Worm (Caenorhabditis elegans): ENCODE measurements around the gene clec-162.

clec-162 gene

DNA sequence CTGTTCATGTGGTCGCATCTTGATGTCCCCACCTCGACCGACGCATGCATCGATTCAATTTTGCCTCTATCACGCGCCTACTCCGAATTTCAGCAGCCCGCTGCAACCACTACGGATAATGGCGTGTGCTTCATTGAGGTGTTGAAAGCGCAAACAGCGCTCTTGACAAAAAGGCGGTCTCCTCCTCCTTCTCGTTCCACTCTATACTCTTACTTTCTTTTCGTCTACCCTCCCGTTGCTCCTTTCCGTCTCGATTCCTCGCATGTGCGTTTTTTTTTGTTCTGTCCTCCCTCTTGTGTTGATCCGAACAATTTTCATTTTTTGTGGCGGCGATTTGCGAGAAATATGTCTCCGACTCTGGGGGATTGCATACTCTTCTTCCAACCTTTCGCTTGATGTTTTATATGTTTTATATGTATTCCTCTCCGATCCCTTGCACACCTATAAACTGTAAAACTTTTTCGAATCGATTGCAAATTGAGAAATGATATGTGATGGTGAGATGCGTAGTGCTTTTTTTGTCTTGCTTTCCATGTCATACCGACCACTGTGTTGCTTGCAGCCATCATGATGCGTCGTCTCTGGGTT lies 22.3 kb downstream of the clec-162 start:
- TF ChIP-seq ceh-13 (GFP tag; optimal IDR thresholded peaks at IDR 0.05) (no peak), ama-1 (optimal IDR thresholded peaks at IDR 0.05) (peak; percentile 58)

DNA sequence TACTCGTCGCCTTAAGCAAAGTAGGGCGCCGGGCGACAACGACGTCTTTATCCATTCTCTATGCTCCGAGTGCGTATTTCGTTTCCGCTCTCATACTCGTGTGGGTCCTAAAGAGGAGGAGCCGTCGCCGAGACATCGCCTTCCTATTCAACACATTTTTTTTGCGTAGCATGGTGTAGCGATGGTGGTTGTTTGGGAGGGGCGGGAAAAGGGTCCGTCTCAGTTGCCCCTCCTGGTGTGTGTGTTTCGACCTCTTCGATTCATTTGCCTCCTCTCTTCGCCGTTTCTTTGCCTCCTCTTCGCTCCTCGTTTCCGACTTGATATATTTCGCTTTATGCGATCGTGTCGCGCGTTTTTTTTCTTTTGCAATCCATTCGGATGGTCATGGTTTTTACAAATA lies 23.2 kb downstream of the clec-162 start:
- TF ChIP-seq tra-4 (tag; optimal IDR thresholded peaks at IDR 0.05) (no peak), hmbx-1 (tag; optimal IDR thresholded peaks at IDR 0.05) (no peak)

DNA sequence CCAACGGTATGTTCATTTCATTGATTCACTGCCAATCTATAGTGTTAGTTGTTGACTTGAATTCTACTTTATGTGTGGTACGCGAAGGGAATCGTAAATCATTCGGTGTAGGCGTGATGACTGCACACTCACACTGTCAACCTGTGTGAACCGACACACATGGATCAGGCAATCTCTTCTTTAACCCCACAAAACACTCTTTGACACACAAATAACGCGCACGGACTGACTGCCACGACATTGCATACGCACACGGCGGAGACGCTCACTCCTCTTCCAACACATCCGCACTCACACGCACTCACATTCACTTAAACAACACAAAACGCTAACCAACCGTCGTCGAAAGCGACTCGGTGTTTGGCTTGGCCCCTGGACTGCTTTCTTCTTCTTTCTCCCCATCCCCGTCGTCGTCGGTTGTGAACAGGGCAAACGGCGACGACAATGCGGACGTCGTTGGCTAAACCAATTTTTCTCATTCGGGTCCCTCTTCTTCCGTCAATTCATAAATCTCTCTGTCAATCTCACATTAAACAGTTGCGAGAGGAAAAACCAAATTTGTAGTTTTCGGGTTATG lies 24.8 kb downstream of the clec-162 start:
- TF ChIP-seq ama-1 (optimal IDR thresholded peaks at IDR 0.05) (no peak), sea-1 (GFP tag; conservative IDR thresholded peaks at IDR 0.05) (0 out of 2 replicates have a peak, but pooled peaks have one; percentile 25), hmg-4 (GFP tag; optimal IDR thresholded peaks at IDR 0.05) (peak; percentile 59), ets-7 (tag; optimal IDR thresholded peaks at IDR 0.05) (peak; percentile 7), ceh-13 (GFP tag; optimal IDR thresholded peaks at IDR 0.05) (no peak), tbx-37 (GFP tag; conservative IDR thresholded peaks at IDR 0.05) (no peak), tra-4 (tag; optimal IDR thresholded peaks at IDR 0.05) (no peak)

DNA sequence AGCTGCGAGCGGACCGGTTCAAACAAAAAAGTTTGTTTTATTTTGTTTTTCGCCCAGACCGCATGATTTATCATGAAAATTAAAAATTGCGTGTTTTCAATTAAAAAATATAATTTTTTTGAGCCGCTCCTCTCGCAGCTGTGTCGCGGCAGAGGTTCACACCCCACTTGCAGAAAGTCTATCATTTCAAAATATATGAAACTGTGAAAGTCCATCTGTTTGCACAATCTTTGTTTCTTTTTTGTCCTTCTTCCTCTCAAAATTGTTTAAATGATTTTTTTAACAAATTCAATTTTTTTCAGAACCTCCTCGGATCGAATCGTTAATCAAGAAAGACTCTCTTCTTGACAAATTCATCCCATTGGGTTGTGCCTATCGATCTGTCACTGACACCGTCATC lies 25.4 kb downstream of the clec-162 start, which contains the start of gene tlk-1:
TSS of gene tlk-1 (plus strand) at position 301 of the 400 bp plus-strand sequence.
- TF ChIP-seq ceh-36 (tag; optimal IDR thresholded peaks at IDR 0.05) = no peak
- no peak for TF ChIP-seq aly-1 (tag; optimal IDR thresholded peaks at IDR 0.05)
- TF ChIP-seq scrt-1 (GFP tag; IDR thresholded peaks at IDR 0.05) = no peak
- no peak for TF ChIP-seq hnd-1 (tag; optimal IDR thresholded peaks at IDR 0.05)
- no peak for TF ChIP-seq F13C5.2 (tag; optimal IDR thresholded peaks at IDR 0.05)
- TF ChIP-seq tbx-37 (GFP tag; conservative IDR thresholded peaks at IDR 0.05) = no peak
- no peak for TF ChIP-seq hmbx-1 (tag; optimal IDR thresholded peaks at IDR 0.05)
- TF ChIP-seq ceh-13 (GFP tag; optimal IDR thresholded peaks at IDR 0.05) = no peak
- no peak for TF ChIP-seq sea-1 (GFP tag; conservative IDR thresholded peaks at IDR 0.05)
- TF ChIP-seq B0310.2 (tag; optimal IDR thresholded peaks at IDR 0.05) = no peak
- no peak for TF ChIP-seq hmg-4 (GFP tag; optimal IDR thresholded peaks at IDR 0.05)
- TF ChIP-seq tra-4 (tag; optimal IDR thresholded peaks at IDR 0.05) = no peak
- no peak for TF ChIP-seq flt-1 (GFP tag; IDR thresholded peaks at IDR 0.05)
- no peak for TF ChIP-seq pes-1 (GFP tag; IDR thresholded peaks at IDR 0.05)
- TF ChIP-seq ets-7 (tag; optimal IDR thresholded peaks at IDR 0.05) = no peak
- TF ChIP-seq ama-1 (optimal IDR thresholded peaks at IDR 0.05) = no peak

DNA sequence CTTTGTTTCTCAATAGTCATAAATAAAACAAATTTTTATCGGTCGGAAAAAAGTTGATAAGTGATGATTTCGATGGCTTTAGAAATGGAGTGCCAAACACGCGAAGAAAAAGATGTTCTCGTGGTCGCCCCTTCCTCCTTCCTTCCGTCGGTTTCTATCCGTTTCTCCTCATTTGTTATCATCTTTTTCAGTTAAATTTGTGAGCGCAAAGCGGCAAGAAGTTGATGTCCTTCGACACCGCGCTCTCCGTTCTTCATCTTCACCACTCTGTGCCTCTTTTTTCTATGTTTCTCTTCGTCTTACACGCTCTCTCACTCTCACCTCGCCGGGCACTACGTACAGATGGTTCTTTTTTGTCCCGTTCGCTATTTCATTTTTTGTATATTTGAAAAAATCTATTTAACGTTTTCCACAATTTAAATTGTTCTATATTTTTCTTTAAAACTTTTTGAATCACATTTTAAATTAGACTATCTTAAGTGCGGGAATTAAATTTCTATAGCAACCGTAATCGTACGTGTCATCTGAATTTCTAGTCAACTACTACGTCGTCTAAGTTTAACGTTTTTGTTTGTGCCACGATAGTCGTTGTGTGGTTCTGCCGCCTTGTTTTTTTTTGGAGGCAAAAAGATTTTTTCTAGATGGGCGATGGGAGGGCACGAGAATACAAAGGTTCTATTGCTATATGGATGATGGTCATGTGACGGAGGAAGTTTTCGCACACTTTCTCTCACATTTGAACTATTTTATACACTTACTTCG lies 26.2 kb downstream of the clec-162 start:
- TF ChIP-seq hmbx-1 (tag; optimal IDR thresholded peaks at IDR 0.05) (no peak), F13C5.2 (tag; optimal IDR thresholded peaks at IDR 0.05) (no peak), ceh-36 (tag; optimal IDR thresholded peaks at IDR 0.05) (no peak), ets-7 (tag; optimal IDR thresholded peaks at IDR 0.05) (no peak), tbx-11 (GFP tag; IDR thresholded peaks at IDR 0.05) (no peak), scrt-1 (GFP tag; IDR thresholded peaks at IDR 0.05) (no peak), tbx-37 (GFP tag; conservative IDR thresholded peaks at IDR 0.05) (no peak)

DNA sequence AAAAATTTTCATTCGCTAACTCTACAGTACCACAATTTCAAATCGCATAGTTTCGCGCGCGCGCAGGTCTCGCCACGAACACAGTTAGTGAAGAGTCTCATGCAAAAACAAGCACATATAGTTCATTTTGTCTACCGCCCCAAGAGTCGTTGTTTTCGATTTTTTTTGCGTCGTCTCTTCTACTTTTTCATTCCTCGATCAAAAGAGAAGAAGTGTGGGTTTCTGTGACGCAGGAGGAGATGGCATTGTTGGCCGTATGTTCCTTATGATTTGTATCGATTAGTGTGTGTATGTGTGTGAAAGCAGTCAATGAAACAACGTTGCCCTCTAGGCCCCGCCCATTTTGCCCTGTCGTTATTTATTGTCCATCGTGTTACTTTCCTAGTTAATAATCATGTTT lies 27.1 kb downstream of the clec-162 start:
- TF ChIP-seq hnd-1 (tag; optimal IDR thresholded peaks at IDR 0.05) (no peak), tra-4 (tag; optimal IDR thresholded peaks at IDR 0.05) (no peak), ama-1 (optimal IDR thresholded peaks at IDR 0.05) (no peak), aly-1 (tag; optimal IDR thresholded peaks at IDR 0.05) (no peak), ceh-13 (GFP tag; optimal IDR thresholded peaks at IDR 0.05) (no peak), tbx-37 (GFP tag; conservative IDR thresholded peaks at IDR 0.05) (no peak), scrt-1 (GFP tag; IDR thresholded peaks at IDR 0.05) (no peak), flt-1 (GFP tag; IDR thresholded peaks at IDR 0.05) (no peak), hmg-4 (GFP tag; optimal IDR thresholded peaks at IDR 0.05) (no peak), B0310.2 (tag; optimal IDR thresholded peaks at IDR 0.05) (no peak), F13C5.2 (tag; optimal IDR thresholded peaks at IDR 0.05) (no peak), sea-1 (GFP tag; conservative IDR thresholded peaks at IDR 0.05) (no peak), tbx-11 (GFP tag; IDR thresholded peaks at IDR 0.05) (no peak), ceh-36 (tag; optimal IDR thresholded peaks at IDR 0.05) (no peak), ets-7 (tag; optimal IDR thresholded peaks at IDR 0.05) (no peak), pes-1 (GFP tag; IDR thresholded peaks at IDR 0.05) (no peak)

DNA sequence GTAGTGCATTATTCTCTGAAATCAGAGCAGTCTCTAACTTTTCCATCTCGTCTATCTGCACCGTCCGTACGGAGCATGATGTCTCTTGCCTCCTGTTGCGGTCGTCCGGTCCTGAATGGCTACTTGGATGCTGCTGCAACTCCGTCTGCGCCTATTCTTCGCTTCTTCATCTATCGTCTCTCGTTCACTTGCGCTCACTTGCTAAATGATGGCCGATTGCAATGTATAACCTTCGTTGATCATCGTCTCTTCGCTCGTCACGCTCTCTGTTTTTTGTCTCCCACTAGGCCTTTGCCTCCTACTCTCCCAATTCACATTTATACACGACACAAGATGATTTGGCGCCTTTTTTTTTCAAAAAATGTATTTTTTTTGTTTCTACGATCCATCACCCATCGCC lies 27.7 kb downstream of the clec-162 start:
- no peak for TF ChIP-seq tbx-11 (GFP tag; IDR thresholded peaks at IDR 0.05)
- no peak for TF ChIP-seq hmbx-1 (tag; optimal IDR thresholded peaks at IDR 0.05)
- no peak for TF ChIP-seq tra-4 (tag; optimal IDR thresholded peaks at IDR 0.05)
- TF ChIP-seq pes-1 (GFP tag; IDR thresholded peaks at IDR 0.05) = no peak
- TF ChIP-seq scrt-1 (GFP tag; IDR thresholded peaks at IDR 0.05) = no peak
- TF ChIP-seq hmg-4 (GFP tag; optimal IDR thresholded peaks at IDR 0.05) = peak; percentile 60
- no peak for TF ChIP-seq F13C5.2 (tag; optimal IDR thresholded peaks at IDR 0.05)
- no peak for TF ChIP-seq B0310.2 (tag; optimal IDR thresholded peaks at IDR 0.05)

DNA sequence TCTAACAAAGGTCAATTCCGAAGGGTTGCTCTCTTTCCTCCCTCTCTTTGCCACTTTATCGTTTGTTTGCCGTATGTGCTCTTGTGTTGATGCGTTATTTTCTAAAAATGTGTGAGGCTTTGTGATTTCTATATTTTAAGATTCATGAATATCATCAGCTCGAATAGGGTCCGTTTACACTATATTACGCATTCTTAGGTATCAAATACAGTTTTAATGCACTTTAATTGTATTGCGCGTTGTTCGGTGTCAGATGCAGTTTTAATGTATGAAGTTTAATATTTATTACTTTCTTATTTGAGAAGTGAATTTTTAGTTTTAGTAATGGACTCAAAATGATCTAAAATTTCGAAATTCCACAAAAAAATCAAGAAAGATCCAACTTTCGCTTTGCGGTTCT lies 28.6 kb downstream of the clec-162 start, which contains the start of gene bud-31:
TSS of gene bud-31 (minus strand) at position 101 of the 400 bp plus-strand sequence.
- TF ChIP-seq aly-1 (tag; optimal IDR thresholded peaks at IDR 0.05) (no peak), hmg-4 (GFP tag; optimal IDR thresholded peaks at IDR 0.05) (no peak), hmbx-1 (tag; optimal IDR thresholded peaks at IDR 0.05) (no peak), ets-7 (tag; optimal IDR thresholded peaks at IDR 0.05) (no peak), ceh-13 (GFP tag; optimal IDR thresholded peaks at IDR 0.05) (no peak), ceh-36 (tag; optimal IDR thresholded peaks at IDR 0.05) (no peak), scrt-1 (GFP tag; IDR thresholded peaks at IDR 0.05) (no peak), tbx-11 (GFP tag; IDR thresholded peaks at IDR 0.05) (no peak), hnd-1 (tag; optimal IDR thresholded peaks at IDR 0.05) (no peak), sea-1 (GFP tag; conservative IDR thresholded peaks at IDR 0.05) (no peak)
